Fruit fly (Drosophila melanogaster): ENCODE measurements around the gene CG32280.

The CG32280 gene

dm6 chr3L:3203062-3203461 is 38.1 kb downstream of the CG32280 start, which contains the start of gene CG32271:
TSS of gene CG32271 (minus strand) at chr3L:3203162.
- TF ChIP-seq psq (optimal IDR thresholded peaks at IDR 0.05) (no peak), ttk (optimal IDR thresholded peaks at IDR 0.05) (no peak)

- TF ChIP-seq ttk (optimal IDR thresholded peaks at IDR 0.05) (no peak), h (optimal IDR thresholded peaks at IDR 0.05) (no peak), insv (optimal IDR thresholded peaks at IDR 0.05) (no peak), psq (optimal IDR thresholded peaks at IDR 0.05) (no peak), Sin3A (optimal IDR thresholded peaks at IDR 0.05) (no peak), Myc (optimal IDR thresholded peaks at IDR 0.05) (no peak)
Observed at dm6 chr3L:3204348-3204747, 39.4 kb downstream of the CG32280 start, which contains the start of gene CG33159. TSS of gene CG33159 (minus strand) at chr3L:3204448.

- no peak for TF ChIP-seq insv (optimal IDR thresholded peaks at IDR 0.05)
Observed at dm6 chr3L:3205349-3205748, 40.4 kb downstream of the CG32280 start, which contains the start of gene CG32277. TSS of gene CG32277 (minus strand) at chr3L:3205449.

- TF ChIP-seq Myc (optimal IDR thresholded peaks at IDR 0.05) (no peak), Sin3A (optimal IDR thresholded peaks at IDR 0.05) (no peak), insv (optimal IDR thresholded peaks at IDR 0.05) (no peak), psq (optimal IDR thresholded peaks at IDR 0.05) (no peak), ttk (optimal IDR thresholded peaks at IDR 0.05) (no peak), h (optimal IDR thresholded peaks at IDR 0.05) (no peak)
Observed at dm6 chr3L:3206263-3206662, 41.3 kb downstream of the CG32280 start, which contains the start of gene CG33160. TSS of gene CG33160 (minus strand) at chr3L:3206363.

- TF ChIP-seq h (optimal IDR thresholded peaks at IDR 0.05), result no peak
- no peak for TF ChIP-seq psq (optimal IDR thresholded peaks at IDR 0.05)
- TF ChIP-seq Sin3A (optimal IDR thresholded peaks at IDR 0.05), result no peak
Observed at dm6 chr3L:3208895-3209294, 43.9 kb downstream of the CG32280 start, which contains the start of the genes CG32269 and CG32270. TSS of gene CG32269 (minus strand) at chr3L:3208985. TSS of gene CG32270 (minus strand) at chr3L:3208985.

All from Kc167 (cell line).